Worm (Caenorhabditis elegans): ENCODE data around the gene C30G12.4.

ce11 chrII:7217047-7217446 lies 44.9 kb upstream of the C30G12.4 start, which contains the start of gene E04F6.10:
- no peak for TF ChIP-seq flt-1 (GFP tag; IDR thresholded peaks at IDR 0.05)
- TF ChIP-seq med-1 (GFP tag; optimal IDR thresholded peaks at IDR 0.05; ENCODE audit: insufficient read depth), result no peak
- TF ChIP-seq ztf-29 (GFP tag; IDR thresholded peaks at IDR 0.05), result no peak
- no peak for TF ChIP-seq tab-1 (GFP tag; IDR thresholded peaks at IDR 0.05)
- no peak for TF ChIP-seq T22C8.4 (GFP tag; IDR thresholded peaks at IDR 0.05)
- TF ChIP-seq klf-2 (GFP tag; conservative IDR thresholded peaks at IDR 0.05), result no peak
- TF ChIP-seq ref-1 (GFP tag; conservative IDR thresholded peaks at IDR 0.05), result no peak
- no peak for TF ChIP-seq ztf-23 (GFP tag; IDR thresholded peaks at IDR 0.05)
- no peak for TF ChIP-seq cog-1 (tag; optimal IDR thresholded peaks at IDR 0.05)

Measured in whole organism, midembryonic.